Worm (Caenorhabditis elegans) whole organism, L4 larva: ENCODE data around the gene C01B10.3.
A peak's percentile ranks its signal among the peaks of the same experiment; 100 is the strongest.

ENCODE experiments used
- F44E2.7 ChIP-seq: fragments of 200-800 bp; sonication (Bioruptor generic); IDR thresholded peaks from 2 replicates; pipeline ENCODE4 v2.1.2; 2022; ENCODE audit warnings: missing genetic modification characterization, missing compliant biosample characterization
- F49E8.2 ChIP-seq: sonication (generic microtip); optimal IDR thresholded peaks from 2 replicates; lab custom pipeline; 2016; ENCODE audit warnings: missing compliant biosample characterization, mild to moderate bottlenecking, missing genetic modification characterization, borderline replicate concordance
- T20F7.1 ChIP-seq: fragments of 200-800 bp; sonication (Bioruptor generic); optimal IDR thresholded peaks from 2 replicates; lab custom pipeline; 2018; ENCODE audit warnings: mild to moderate bottlenecking, missing genetic modification characterization, missing compliant biosample characterization
- Y48G9A.11 ChIP-seq: fragments of 200-800 bp; sonication (Bioruptor generic); IDR thresholded peaks from 2 replicates; pipeline ENCODE4 v1.3.6; 2022; ENCODE audit warnings: missing genetic modification reagents, missing genetic modification characterization, missing compliant biosample characterization
- Y5F2A.4 ChIP-seq: fragments of 200-800 bp; sonication (Bioruptor generic); optimal IDR thresholded peaks from 2 replicates; lab custom pipeline; 2018; ENCODE audit warnings: mild to moderate bottlenecking, missing genetic modification characterization, missing compliant biosample characterization
- ZK546.5 ChIP-seq, 2 experiments: sonication (generic microtip); optimal IDR thresholded peaks; 2 replicates each; lab custom pipeline; 2017; ENCODE audit warnings: missing biosample characterization in 2 of 2, missing genetic modification characterization in 2 of 2
- aha-1 ChIP-seq: fragments of 150-350 bp; peaks from one replicate; lab custom pipeline; 2014; ENCODE audit warnings: missing biosample characterization, missing genetic modification characterization
- ama-1 ChIP-seq: fragments of 150-350 bp; optimal IDR thresholded peaks from 2 replicates; lab custom pipeline; 2014; ENCODE audit warnings: inconsistent platforms, mixed read lengths
- arid-1 ChIP-seq: fragments of 200-800 bp; sonication (Bioruptor generic); conservative IDR thresholded peaks from 2 replicates; pipeline ENCODE4 v1.3.6; 2022; ENCODE audit warnings: missing genetic modification reagents, missing genetic modification characterization, missing compliant biosample characterization
- ceh-44 ChIP-seq: fragments of 200-800 bp; sonication (Bioruptor generic); IDR thresholded peaks from 2 replicates; pipeline ENCODE4 v1.3.6; 2022; ENCODE audit warnings: missing genetic modification reagents, missing genetic modification characterization, missing compliant biosample characterization
- ces-1 ChIP-seq: fragments of 150-350 bp; sonication (generic microtip); optimal IDR thresholded peaks from 4 replicates; lab custom pipeline; 2014; ENCODE audit warnings: missing biosample characterization, missing genetic modification reagents, missing genetic modification characterization
- ctbp-1 ChIP-seq: fragments of 200-800 bp; sonication (Bioruptor generic); IDR thresholded peaks from 2 replicates; pipeline ENCODE4 v1.3.6; 2022; ENCODE audit warnings: missing genetic modification reagents, missing genetic modification characterization, missing compliant biosample characterization
- daf-12 ChIP-seq: fragments of 150-350 bp; optimal IDR thresholded peaks from 2 replicates; lab custom pipeline; 2014; ENCODE audit warnings: missing biosample characterization, missing genetic modification reagents, missing genetic modification characterization
- daf-8 ChIP-seq: fragments of 200-800 bp; sonication (Bioruptor generic); IDR thresholded peaks from 2 replicates; pipeline ENCODE4 v1.3.6; 2022; ENCODE audit warnings: missing genetic modification characterization, missing compliant biosample characterization
- egl-27 ChIP-seq: sonication (generic microtip); optimal IDR thresholded peaks from 3 replicates; lab custom pipeline; 2017; ENCODE audit warnings: missing biosample characterization, missing genetic modification reagents, missing genetic modification characterization
- hlh-11 ChIP-seq: fragments of 200-800 bp; sonication (Bioruptor generic); optimal IDR thresholded peaks from 2 replicates; lab custom pipeline; 2018; ENCODE audit warnings: mild to moderate bottlenecking, missing genetic modification characterization, missing compliant biosample characterization
- hlh-30 ChIP-seq: sonication (generic microtip); optimal IDR thresholded peaks from 2 replicates; lab custom pipeline; 2017; ENCODE audit warnings: antibody characterized with exemption, mild to moderate bottlenecking, missing genetic modification characterization, missing compliant biosample characterization; ENCODE audit not compliant: insufficient read depth
- madf-9 ChIP-seq: fragments of 200-800 bp; sonication (Bioruptor generic); conservative IDR thresholded peaks from 2 replicates; pipeline ENCODE4 v1.3.6; 2022; ENCODE audit warnings: missing genetic modification reagents, missing genetic modification characterization, missing compliant biosample characterization
- mdt-29 ChIP-seq: fragments of 200-800 bp; sonication (Bioruptor generic); IDR thresholded peaks from 2 replicates; pipeline ENCODE4 v1.3.6; 2022; ENCODE audit warnings: missing genetic modification reagents, missing genetic modification characterization, missing compliant biosample characterization
- mes-2 ChIP-seq: sonication (generic microtip); optimal IDR thresholded peaks from 2 replicates; lab custom pipeline; 2016; ENCODE audit warnings: missing genotype, mild to moderate bottlenecking, missing genetic modification characterization, missing compliant biosample characterization; ENCODE audit not compliant: poor library complexity, severe bottlenecking
- mxl-2 ChIP-seq: fragments of 200-800 bp; sonication (Bioruptor generic); conservative IDR thresholded peaks from 2 replicates; pipeline ENCODE4 v1.3.6; 2022; ENCODE audit warnings: missing genetic modification reagents, missing genetic modification characterization, missing compliant biosample characterization
- nhr-102 ChIP-seq: sonication (generic microtip); optimal IDR thresholded peaks from 2 replicates; lab custom pipeline; 2016; ENCODE audit warnings: mild to moderate bottlenecking, missing genetic modification characterization, moderate library complexity, missing compliant biosample characterization
- nhr-11 ChIP-seq: fragments of 150-350 bp; optimal IDR thresholded peaks from 2 replicates; lab custom pipeline; 2014; ENCODE audit warnings: missing biosample characterization, missing genetic modification characterization
- nhr-111 ChIP-seq: fragments of 200-800 bp; sonication (Bioruptor generic); optimal IDR thresholded peaks from 2 replicates; lab custom pipeline; 2018; ENCODE audit warnings: mild to moderate bottlenecking, missing genetic modification characterization, missing compliant biosample characterization
- nhr-25 ChIP-seq: sonication (generic microtip); optimal IDR thresholded peaks from 2 replicates; lab custom pipeline; 2017; ENCODE audit warnings: missing genetic modification characterization, mild to moderate bottlenecking, missing compliant biosample characterization, antibody characterized with exemption, moderate library complexity, borderline replicate concordance; ENCODE audit not compliant: insufficient read depth
- nhr-28 ChIP-seq: fragments of 150-350 bp; optimal IDR thresholded peaks from 2 replicates; lab custom pipeline; 2014; ENCODE audit warnings: missing biosample characterization, missing genetic modification characterization
- nhr-6 ChIP-seq: fragments of 150-350 bp; optimal IDR thresholded peaks from 2 replicates; lab custom pipeline; 2014; ENCODE audit warnings: missing biosample characterization, missing genetic modification characterization
- pha-4 ChIP-seq, 2 experiments: fragments of 150-350 bp in 1 of 2; fragments of 200-800 bp in 1 of 2; sonication (Bioruptor generic) in 1 of 2; IDR thresholded peaks in 1 of 2; optimal IDR thresholded peaks in 1 of 2; 2 replicates each; pipeline versions ENCODE4 v1.3.6 to Lab custom; 2014 to 2022; ENCODE audit warnings: missing genetic modification characterization in 2 of 2, missing genetic modification reagents in 2 of 2, missing biosample characterization in 1 of 2, missing compliant biosample characterization in 1 of 2
- set-16 ChIP-seq: fragments of 200-800 bp; sonication (Bioruptor generic); IDR thresholded peaks from 2 replicates; pipeline ENCODE4 v1.3.6; 2022; ENCODE audit warnings: missing genetic modification reagents, missing genetic modification characterization, missing compliant biosample characterization
- snpc-1.2 ChIP-seq: fragments of 200-800 bp; sonication (Bioruptor generic); IDR thresholded peaks from 2 replicates; pipeline ENCODE4 v1.3.6; 2022; ENCODE audit warnings: missing genetic modification reagents, missing genetic modification characterization, missing compliant biosample characterization
- snpc-4 ChIP-seq: fragments of 150-350 bp; optimal IDR thresholded peaks from 2 replicates; lab custom pipeline; 2014; ENCODE audit warnings: missing biosample characterization, missing genetic modification characterization
- unc-130 ChIP-seq: sonication (generic microtip); optimal IDR thresholded peaks from 2 replicates; lab custom pipeline; 2016; ENCODE audit warnings: missing genetic modification reagents, missing genetic modification characterization, missing compliant biosample characterization
- vab-7 ChIP-seq: fragments of 200-800 bp; sonication (Bioruptor generic); IDR thresholded peaks from 2 replicates; pipeline ENCODE4 v1.3.6; 2022; ENCODE audit warnings: missing genetic modification reagents, missing genetic modification characterization, missing compliant biosample characterization
- ztf-11 ChIP-seq: fragments of 150-350 bp; optimal IDR thresholded peaks from 2 replicates; lab custom pipeline; 2014; ENCODE audit warnings: missing biosample characterization, missing genetic modification characterization
- ztf-7 ChIP-seq: fragments of 150-350 bp; optimal IDR thresholded peaks from 2 replicates; lab custom pipeline; 2014; ENCODE audit warnings: missing biosample characterization, missing genetic modification characterization

Gene C01B10.3

ce11 chrIV:6621252-6621651, at the start of gene C01B10.3:
TSS of gene C01B10.3 (minus strand) at chrIV:6621352.
- TF ChIP-seq snpc-1.2, result no peak
- no peak for TF ChIP-seq ZK546.5 (tag; optimal IDR thresholded peaks at IDR 0.05; lab: Kevin White, UChicago)
- TF ChIP-seq ztf-11, result no peak
- TF ChIP-seq aha-1, result no peak
- TF ChIP-seq daf-8, result no peak
- no peak for TF ChIP-seq arid-1 (GFP tag; lab: Robert Waterston, UW)
- TF ChIP-seq daf-12 (tag; lab: Kevin White, UChicago), result no peak
- TF ChIP-seq F44E2.7, result no peak
- no peak for TF ChIP-seq unc-130 (GFP tag; lab: Kevin White, UChicago)
- TF ChIP-seq ctbp-1, result no peak
- no peak for TF ChIP-seq nhr-111 (GFP tag; lab: Kevin White, UChicago)
- no peak for TF ChIP-seq ztf-7 (tag; lab: Kevin White, UChicago)
- no peak for TF ChIP-seq T20F7.1 (GFP tag; lab: Kevin White, UChicago)
- no peak for TF ChIP-seq nhr-25
- no peak for TF ChIP-seq egl-27

DNA sequence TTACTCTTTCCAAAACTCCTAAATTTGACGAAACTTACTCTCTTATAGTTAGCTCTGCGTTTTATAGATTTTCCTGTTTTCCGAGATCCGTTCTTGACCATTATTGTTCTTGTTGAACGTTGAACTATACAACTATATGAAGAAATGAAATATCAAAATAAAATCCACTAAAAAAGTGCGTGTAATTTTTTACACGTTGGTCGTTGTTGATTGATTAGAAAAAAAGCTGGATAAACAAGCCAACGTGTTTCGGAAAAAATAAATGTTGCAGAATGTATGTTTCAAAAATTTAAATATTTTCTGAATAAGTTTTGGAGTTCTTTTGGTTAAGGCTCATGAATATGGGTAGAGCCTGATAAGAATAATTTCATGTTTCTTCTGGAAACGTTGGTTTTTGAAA, 46.7 kb upstream of the C01B10.3 start, which contains the start of gene Y73B6A.1:
Gene Y73B6A.1 (minus strand): TSS at position 101 of the 400 bp plus-strand sequence.
- TF ChIP-seq pha-4 (GFP tag; IDR thresholded peaks at IDR 0.05; lab: Robert Waterston, UW) (no peak), pha-4 (tag; optimal IDR thresholded peaks at IDR 0.05; lab: Kevin White, UChicago) (no peak), ceh-44 (GFP tag; lab: Robert Waterston, UW) (no peak), unc-130 (GFP tag; lab: Kevin White, UChicago) (no peak), nhr-6 (tag; lab: Kevin White, UChicago) (no peak), ZK546.5 (tag; optimal IDR thresholded peaks at IDR 0.05; lab: Kevin White, UChicago) (no peak), nhr-11 (tag; lab: Kevin White, UChicago) (no peak), snpc-1.2 (no peak), ama-1 (lab: Kevin White, UChicago) (no peak), F44E2.7 (no peak), Y5F2A.4 (GFP tag; lab: Kevin White, UChicago) (no peak), Y48G9A.11 (GFP tag; lab: Robert Waterston, UW) (no peak), mdt-29 (no peak), vab-7 (no peak), madf-9 (GFP tag; lab: Robert Waterston, UW) (no peak), mxl-2 (GFP tag; lab: Robert Waterston, UW) (no peak), ces-1 (GFP tag; lab: Kevin White, UChicago) (no peak)

ce11 chrIV:6664336-6664735, 43.2 kb upstream of the C01B10.3 start:
- TF ChIP-seq ceh-44 (GFP tag; lab: Robert Waterston, UW) (0 out of 2 replicates have a peak, but pooled peaks have one; percentile 27), aha-1 (no peak), snpc-4 (peak; percentile 11), hlh-30 (tag; lab: Kevin White, UChicago) (no peak), mes-2 (tag; lab: Kevin White, UChicago) (peak; percentile 32), egl-27 (no peak), ama-1 (lab: Kevin White, UChicago) (peak; percentile 78), F49E8.2 (tag; lab: Kevin White, UChicago) (peak; percentile 93), snpc-1.2 (peak; percentile 97)

DNA sequence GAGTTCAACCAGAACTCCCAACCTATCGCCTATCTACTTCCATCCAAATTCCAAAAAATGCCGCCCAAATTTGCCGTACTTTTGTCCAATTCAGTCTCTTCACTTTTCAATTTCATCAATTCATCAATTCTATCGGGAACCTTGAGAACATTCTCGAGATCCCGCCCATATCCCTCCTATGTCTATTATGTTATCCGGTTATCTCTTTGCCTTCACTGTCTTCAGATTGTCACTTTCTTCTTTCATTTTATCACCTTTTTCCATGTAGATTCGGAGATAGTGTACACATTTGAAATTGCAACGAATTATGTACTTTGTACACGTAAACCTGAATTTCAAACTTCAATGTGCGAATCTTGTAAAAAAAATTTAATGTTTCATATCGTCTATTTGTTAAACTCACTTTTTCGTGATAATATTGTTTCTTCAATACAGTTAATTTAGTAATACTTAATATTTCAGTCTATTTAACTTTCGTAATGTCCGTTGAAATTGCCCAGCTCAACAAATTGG, 36.4 kb upstream of the C01B10.3 start, which contains the start of gene C01B10.11:
Gene C01B10.11 (plus strand): TSS at position 463 of the 513 bp plus-strand sequence.
- TF ChIP-seq set-16 (GFP tag; lab: Robert Waterston, UW), result no peak
- no peak for TF ChIP-seq Y48G9A.11 (GFP tag; lab: Robert Waterston, UW)
- TF ChIP-seq hlh-11 (tag; lab: Kevin White, UChicago), result peak; percentile 3
- TF ChIP-seq nhr-102 (tag; lab: Kevin White, UChicago), result no peak
- TF ChIP-seq aha-1, result peak; percentile 26
- peak; percentile 32 for TF ChIP-seq nhr-28 (tag; lab: Kevin White, UChicago)
- TF ChIP-seq, all 104 proteins: peak for 3
